Worm (Caenorhabditis elegans): ENCODE measurements around the gene C49C3.15.

ce11 chrIV:17382029-17382428 is 48.0 kb downstream of the C49C3.15 start, which contains the start of gene C30H6.8:
- no peak for TF ChIP-seq W03F9.2 (tag; optimal IDR thresholded peaks at IDR 0.05)
- TF ChIP-seq him-1 (tag; optimal IDR thresholded peaks at IDR 0.05), result no peak
- no peak for TF ChIP-seq dao-5 (tag; optimal IDR thresholded peaks at IDR 0.05)
